Worm (Caenorhabditis elegans) whole organism, L2 larva: ENCODE results near the gene E04D5.5.
A peak's percentile ranks its signal among the peaks of the same experiment; 100 is the strongest.

Experiments
- aly-2 ChIP-seq: fragments of 150-350 bp; optimal IDR thresholded peaks from 2 replicates; lab custom pipeline; 2014; ENCODE audit warnings: missing biosample characterization, missing genetic modification characterization
- blmp-1 ChIP-seq: sonication (generic microtip); optimal IDR thresholded peaks from 2 replicates; lab custom pipeline; 2017; ENCODE audit warnings: missing genetic modification characterization, mild to moderate bottlenecking, missing compliant biosample characterization, antibody characterized with exemption, moderate library complexity; ENCODE audit not compliant: insufficient read depth
- egl-27 ChIP-seq: sonication (generic microtip); optimal IDR thresholded peaks from 3 replicates; lab custom pipeline; 2017; ENCODE audit warnings: missing biosample characterization, missing genetic modification reagents, missing genetic modification characterization
- elt-3 ChIP-seq: sonication (generic microtip); optimal IDR thresholded peaks from 2 replicates; lab custom pipeline; 2017; ENCODE audit warnings: missing biosample characterization, missing genetic modification characterization
- gmeb-1 ChIP-seq: fragments of 150-350 bp; optimal IDR thresholded peaks from 2 replicates; lab custom pipeline; 2014; ENCODE audit warnings: missing biosample characterization, missing genetic modification characterization
- sem-4 ChIP-seq: fragments of 150-350 bp; optimal IDR thresholded peaks from 2 replicates; lab custom pipeline; 2014; ENCODE audit warnings: missing biosample characterization, missing genetic modification reagents, missing genetic modification characterization
- unc-62 ChIP-seq: fragments of 150-350 bp; optimal IDR thresholded peaks from 2 replicates; lab custom pipeline; 2014; ENCODE audit warnings: missing biosample characterization, missing genetic modification reagents, missing genetic modification characterization
- zag-1 ChIP-seq: fragments of 150-350 bp; optimal IDR thresholded peaks from 2 replicates; lab custom pipeline; 2014; ENCODE audit warnings: missing biosample characterization, missing genetic modification characterization

- TF ChIP-seq aly-2 (tag; lab: Kevin White, UChicago) (no peak), gmeb-1 (tag; lab: Kevin White, UChicago) (peak; percentile 8), sem-4 (tag; lab: Kevin White, UChicago) (no peak), blmp-1 (tag; lab: Kevin White, UChicago) (peak; percentile 37), egl-27 (no peak), zag-1 (tag; lab: Kevin White, UChicago) (no peak), unc-62 (GFP tag; lab: Kevin White, UChicago) (no peak), elt-3 (tag; lab: Kevin White, UChicago) (no peak)
These were observed 26.3 kb upstream of the E04D5.5 start, which contains the start of gene ztf-27 for ce11 chrII:10384680-10385383.
